Fruit fly (Drosophila melanogaster): ENCODE data around the gene CG7739.
A peak's percentile ranks its signal among the peaks of the same experiment; 100 is the strongest.

The CG7739 gene

DNA sequence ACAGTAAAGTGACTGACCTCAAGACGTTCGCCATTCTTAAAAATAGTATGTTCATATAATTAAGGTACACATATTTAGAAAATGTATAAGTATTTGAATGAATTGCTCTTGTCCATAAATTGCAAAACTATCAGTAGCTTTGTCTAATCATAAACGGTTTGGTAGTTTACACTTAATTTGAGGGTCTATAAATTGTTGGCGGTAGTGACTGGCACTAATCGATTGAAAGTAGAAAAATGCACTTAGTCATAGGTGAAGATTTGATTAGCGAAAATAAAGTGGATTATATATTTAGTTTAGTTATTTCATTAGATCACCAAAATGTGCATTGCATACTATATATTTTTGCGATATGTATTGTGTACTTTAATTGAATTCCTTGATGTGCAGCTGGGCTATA is 49.1 kb downstream of the CG7739 start:
- no peak for TF ChIP-seq brk (GFP tag; optimal IDR thresholded peaks at IDR 0.05)
- TF ChIP-seq woc (GFP tag; optimal IDR thresholded peaks at IDR 0.05): no peak
- no peak for TF ChIP-seq ey (GFP tag; optimal IDR thresholded peaks at IDR 0.05)
- no peak for TF ChIP-seq dmrt93B (GFP tag; optimal IDR thresholded peaks at IDR 0.05)
- no peak for TF ChIP-seq usp (GFP tag; optimal IDR thresholded peaks at IDR 0.05)
- TF ChIP-seq OdsH (GFP tag; optimal IDR thresholded peaks at IDR 0.05): no peak
- no peak for TF ChIP-seq CrebA (GFP tag; optimal IDR thresholded peaks at IDR 0.05; ENCODE audit: borderline replicate concordance)
- no peak for TF ChIP-seq psq (GFP tag; optimal IDR thresholded peaks at IDR 0.05)
- no peak for TF ChIP-seq Myc (optimal IDR thresholded peaks at IDR 0.05)
- no peak for TF ChIP-seq Rel (GFP tag; optimal IDR thresholded peaks at IDR 0.05)
- no peak for TF ChIP-seq Rel (tag; optimal IDR thresholded peaks at IDR 0.05)
- TF ChIP-seq Jra (GFP tag; optimal IDR thresholded peaks at IDR 0.05): no peak
- TF ChIP-seq Dif (GFP tag; optimal IDR thresholded peaks at IDR 0.05; ENCODE audit: partially characterized antibody): no peak
- TF ChIP-seq jim (GFP tag; optimal IDR thresholded peaks at IDR 0.05): no peak
- TF ChIP-seq dl (GFP tag; optimal IDR thresholded peaks at IDR 0.05; ENCODE audit: insufficient read depth in 1 of 2, partially characterized antibody in 2 of 2): no peak
- no peak for TF ChIP-seq GATAd (GFP tag; optimal IDR thresholded peaks at IDR 0.05)
- no peak for TF ChIP-seq fru (GFP tag; optimal IDR thresholded peaks at IDR 0.05)
- no peak for TF ChIP-seq Hr78 (GFP tag; optimal IDR thresholded peaks at IDR 0.05)
- TF ChIP-seq N (GFP tag; optimal IDR thresholded peaks at IDR 0.05): no peak

dm6 chr3L:15513264-15513663 is 49.6 kb downstream of the CG7739 start:
- TF ChIP-seq dsf (GFP tag; optimal IDR thresholded peaks at IDR 0.05; ENCODE audit: borderline replicate concordance) (no peak), HLH106 (tag; optimal IDR thresholded peaks at IDR 0.05) (no peak), GATAd (GFP tag; optimal IDR thresholded peaks at IDR 0.05) (no peak), usp (GFP tag; optimal IDR thresholded peaks at IDR 0.05) (no peak), ey (GFP tag; optimal IDR thresholded peaks at IDR 0.05) (no peak), Hr78 (GFP tag; optimal IDR thresholded peaks at IDR 0.05) (no peak), Dfd (GFP tag; optimal IDR thresholded peaks at IDR 0.05) (no peak), woc (GFP tag; optimal IDR thresholded peaks at IDR 0.05) (no peak), Hr83 (GFP tag; optimal IDR thresholded peaks at IDR 0.05; ENCODE audit: poor library complexity, severe bottlenecking) (no peak), Abd-B (GFP tag; optimal IDR thresholded peaks at IDR 0.05) (no peak), br (GFP tag; optimal IDR thresholded peaks at IDR 0.05) (no peak), CG32264 (GFP tag; optimal IDR thresholded peaks at IDR 0.05) (no peak), N (GFP tag; optimal IDR thresholded peaks at IDR 0.05) (no peak), sage (GFP tag; optimal IDR thresholded peaks at IDR 0.05) (no peak), Sp1 (GFP tag; optimal IDR thresholded peaks at IDR 0.05) (no peak), psq (GFP tag; optimal IDR thresholded peaks at IDR 0.05) (no peak), brk (GFP tag; optimal IDR thresholded peaks at IDR 0.05) (no peak)

DNA sequence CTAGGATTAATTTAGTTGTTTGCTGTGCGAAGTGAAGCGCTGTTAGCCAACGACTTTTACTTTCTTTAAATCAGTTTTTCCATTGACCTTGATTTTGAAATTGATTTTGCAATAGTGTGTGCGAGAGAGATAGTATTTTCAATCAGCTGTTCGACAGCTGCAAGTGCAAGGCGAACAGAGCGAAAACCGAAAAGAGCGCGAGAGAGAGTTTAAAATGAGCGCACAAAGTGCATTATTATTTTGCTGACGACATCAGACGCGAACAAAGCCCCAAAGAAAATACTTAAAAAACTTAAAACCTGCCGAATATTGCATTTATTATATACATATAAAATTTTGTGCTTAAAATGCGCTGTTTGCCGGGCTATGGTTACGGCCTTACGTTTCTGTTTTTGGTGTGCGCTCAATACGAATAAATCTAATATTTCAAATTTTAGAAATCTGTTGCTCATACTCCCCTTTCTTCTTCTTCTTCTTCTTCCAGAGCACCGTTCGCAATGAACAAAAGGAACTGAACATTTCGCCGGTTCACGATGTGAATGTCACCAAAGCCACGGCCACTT is 51.1 kb downstream of the CG7739 start:
- TF ChIP-seq sage (GFP tag; optimal IDR thresholded peaks at IDR 0.05) (peak; percentile 18), Dif (GFP tag; optimal IDR thresholded peaks at IDR 0.05; ENCODE audit: partially characterized antibody) (peak; percentile 57), brk (GFP tag; optimal IDR thresholded peaks at IDR 0.05) (peak; percentile 49), OdsH (GFP tag; optimal IDR thresholded peaks at IDR 0.05) (no peak), GATAd (GFP tag; optimal IDR thresholded peaks at IDR 0.05) (no peak), CrebA (GFP tag; optimal IDR thresholded peaks at IDR 0.05; ENCODE audit: borderline replicate concordance) (no peak), Hr83 (GFP tag; optimal IDR thresholded peaks at IDR 0.05; ENCODE audit: poor library complexity, severe bottlenecking) (no peak), Vsx2 (GFP tag; optimal IDR thresholded peaks at IDR 0.05; ENCODE audit: partially characterized antibody) (no peak), Rel (GFP tag; optimal IDR thresholded peaks at IDR 0.05) (no peak), Rel (tag; optimal IDR thresholded peaks at IDR 0.05) (peak; percentile 2), usp (GFP tag; optimal IDR thresholded peaks at IDR 0.05) (no peak), Abd-B (GFP tag; optimal IDR thresholded peaks at IDR 0.05) (no peak), Hr78 (GFP tag; optimal IDR thresholded peaks at IDR 0.05) (no peak), dmrt93B (GFP tag; optimal IDR thresholded peaks at IDR 0.05) (no peak), dl (GFP tag; optimal IDR thresholded peaks at IDR 0.05; ENCODE audit: insufficient read depth in 1 of 2, partially characterized antibody in 2 of 2) (peak; percentile 44 to 66), foxo (GFP tag; optimal IDR thresholded peaks at IDR 0.05) (no peak), h (GFP tag; optimal IDR thresholded peaks at IDR 0.05) (no peak), dsf (GFP tag; optimal IDR thresholded peaks at IDR 0.05; ENCODE audit: borderline replicate concordance) (no peak), CG32264 (GFP tag; optimal IDR thresholded peaks at IDR 0.05) (no peak), Hnf4 (GFP tag; optimal IDR thresholded peaks at IDR 0.05) (no peak), CG9705 (GFP tag; optimal IDR thresholded peaks at IDR 0.05) (no peak), rgr (GFP tag; optimal IDR thresholded peaks at IDR 0.05) (peak; percentile 11)

All from whole organism, wandering third instar larva.